Fruit fly (Drosophila melanogaster) whole organism, embryonic: ENCODE measurements around the gene dpr3.
A peak's percentile ranks its signal among the peaks of the same experiment; 100 is the strongest.

ENCODE experiments used
- Adf1 ChIP-seq: fragments of 200-800 bp; sonication (Bioruptor generic); IDR thresholded peaks from 2 replicates; pipeline ENCODE4 v1.3.6; 2022; ENCODE audit warnings: missing biosample characterization, missing genetic modification characterization
- BEAF-32 ChIP-seq: fragments of 200-800 bp; sonication (Bioruptor generic); optimal IDR thresholded peaks from 3 replicates; lab custom pipeline; 2017; ENCODE audit warnings: missing biosample characterization, missing genetic modification characterization, mild to moderate bottlenecking, moderate library complexity, missing genetic modification reagents
- CG10267 ChIP-seq: fragments of 200-800 bp; sonication (Bioruptor generic); optimal IDR thresholded peaks from 2 replicates; lab custom pipeline; 2018; ENCODE audit warnings: missing biosample characterization, mild to moderate bottlenecking, missing genetic modification characterization, moderate library complexity
- CG10321 ChIP-seq: fragments of 200-800 bp; sonication (Bioruptor generic); IDR thresholded peaks from 2 replicates; pipeline ENCODE4 v1.3.6; 2022; ENCODE audit warnings: missing biosample characterization, missing genetic modification characterization
- CG10431 ChIP-seq: fragments of 200-800 bp; sonication (Bioruptor generic); optimal IDR thresholded peaks from 3 replicates; lab custom pipeline; 2018; ENCODE audit warnings: missing biosample characterization, mild to moderate bottlenecking, missing genetic modification characterization
- CG10959 ChIP-seq: fragments of 200-800 bp; sonication (Bioruptor generic); IDR thresholded peaks from 2 replicates; pipeline ENCODE4 v1.3.6; 2022; ENCODE audit warnings: missing biosample characterization, missing genetic modification characterization
- CG12155 ChIP-seq: fragments of 200-800 bp; sonication (Bioruptor generic); optimal IDR thresholded peaks from 3 replicates; lab custom pipeline; 2016; ENCODE audit warnings: missing biosample characterization, missing genetic modification characterization
- CG12299 ChIP-seq: fragments of 200-800 bp; sonication (Bioruptor generic); optimal IDR thresholded peaks from 2 replicates; lab custom pipeline; 2018; ENCODE audit warnings: missing biosample characterization, mild to moderate bottlenecking, missing genetic modification characterization
- CG13287 ChIP-seq: fragments of 200-800 bp; sonication (Bioruptor generic); IDR thresholded peaks from 2 replicates; pipeline ENCODE4 v1.3.6; 2022; ENCODE audit warnings: missing biosample characterization, missing genetic modification characterization; ENCODE audit not compliant: partially characterized antibody
- CG15479 ChIP-seq: fragments of 200-800 bp; sonication (Bioruptor generic); optimal IDR thresholded peaks from 3 replicates; lab custom pipeline; 2019; ENCODE audit warnings: missing biosample characterization, mild to moderate bottlenecking, missing genetic modification characterization, moderate library complexity
- CG15601 ChIP-seq: fragments of 200-800 bp; sonication (Bioruptor generic); optimal IDR thresholded peaks from 3 replicates; lab custom pipeline; 2019; ENCODE audit warnings: missing biosample characterization, mild to moderate bottlenecking, missing genetic modification characterization, moderate library complexity
- CG17328 ChIP-seq: fragments of 200-800 bp; sonication (Bioruptor generic); IDR thresholded peaks from 2 replicates; pipeline ENCODE4 v1.3.6; 2022; ENCODE audit warnings: missing biosample characterization, missing genetic modification characterization
- CG17829 ChIP-seq: fragments of 200-800 bp; optimal IDR thresholded peaks from 2 replicates; lab custom pipeline; 2019; ENCODE audit warnings: missing biosample characterization, mild to moderate bottlenecking, missing genetic modification characterization, moderate library complexity
- CG2712 ChIP-seq: fragments of 200-800 bp; optimal IDR thresholded peaks from 3 replicates; lab custom pipeline; 2019; ENCODE audit warnings: missing biosample characterization, mild to moderate bottlenecking, missing genetic modification characterization, moderate library complexity
- CG31224 ChIP-seq: fragments of 200-800 bp; sonication (Bioruptor generic); IDR thresholded peaks from 2 replicates; pipeline ENCODE4 v1.3.6; 2022; ENCODE audit warnings: missing biosample characterization, missing genetic modification characterization
- CG32767 ChIP-seq: fragments of 200-800 bp; sonication (Bioruptor generic); IDR thresholded peaks from 2 replicates; pipeline ENCODE4 v1.3.6; 2022; ENCODE audit warnings: missing biosample characterization, missing genetic modification characterization
- CG7372 ChIP-seq: fragments of 200-800 bp; sonication (Bioruptor generic); IDR thresholded peaks from 2 replicates; pipeline ENCODE4 v1.3.6; 2022; ENCODE audit warnings: missing biosample characterization, missing genetic modification characterization
- CG7556 ChIP-seq: fragments of 200-800 bp; sonication (Bioruptor generic); optimal IDR thresholded peaks from 2 replicates; lab custom pipeline; 2017; ENCODE audit warnings: missing biosample characterization, mild to moderate bottlenecking, missing genetic modification characterization
- CG7786 ChIP-seq: fragments of 200-800 bp; sonication (Bioruptor generic); optimal IDR thresholded peaks from 2 replicates; lab custom pipeline; 2016; ENCODE audit warnings: missing biosample characterization, missing genetic modification characterization
- CG7928 ChIP-seq: fragments of 200-800 bp; sonication (Bioruptor generic); optimal IDR thresholded peaks from 2 replicates; lab custom pipeline; 2017; ENCODE audit warnings: missing biosample characterization, mild to moderate bottlenecking, missing genetic modification characterization
- CG9609 ChIP-seq: fragments of 200-800 bp; sonication (Bioruptor generic); optimal IDR thresholded peaks from 3 replicates; lab custom pipeline; 2016; ENCODE audit warnings: missing biosample characterization, missing genetic modification characterization
- CG9932 ChIP-seq: fragments of 200-800 bp; sonication (Bioruptor generic); IDR thresholded peaks from 2 replicates; pipeline ENCODE4 v1.3.6; 2022; ENCODE audit warnings: missing biosample characterization, missing genetic modification characterization
- Deaf1 ChIP-seq: fragments of 200-800 bp; optimal IDR thresholded peaks from 3 replicates; lab custom pipeline; 2019; ENCODE audit warnings: missing biosample characterization, mild to moderate bottlenecking, missing genetic modification characterization, moderate library complexity
- Elba2 ChIP-seq: fragments of 200-800 bp; sonication (Bioruptor generic); optimal IDR thresholded peaks from 3 replicates; lab custom pipeline; 2016; ENCODE audit warnings: missing biosample characterization, missing genetic modification characterization
- Fer1 ChIP-seq: fragments of 200-800 bp; sonication (Bioruptor generic); optimal IDR thresholded peaks from 2 replicates; lab custom pipeline; 2017; ENCODE audit warnings: missing biosample characterization, mild to moderate bottlenecking, missing genetic modification characterization
- GATAe ChIP-seq: fragments of 200-800 bp; sonication (Bioruptor generic); conservative IDR thresholded peaks from 2 replicates; pipeline ENCODE4 v1.3.6; 2022; ENCODE audit warnings: missing biosample characterization, missing genetic modification characterization
- H2.0 ChIP-seq: fragments of 200-800 bp; sonication (Bioruptor generic); IDR thresholded peaks from 2 replicates; pipeline ENCODE4 v1.3.6; 2022; ENCODE audit warnings: missing biosample characterization, missing genetic modification characterization
- Hand ChIP-seq: fragments of 200-800 bp; sonication (Bioruptor generic); optimal IDR thresholded peaks from 2 replicates; lab custom pipeline; 2017; ENCODE audit warnings: mild to moderate bottlenecking, missing biosample characterization, missing genetic modification reagents, missing genetic modification characterization
- Hsf ChIP-seq: fragments of 200-800 bp; sonication (Bioruptor generic); optimal IDR thresholded peaks from 3 replicates; lab custom pipeline; 2016; ENCODE audit warnings: missing biosample characterization, missing genetic modification characterization
- Mes4 ChIP-seq: fragments of 200-800 bp; sonication (Bioruptor generic); optimal IDR thresholded peaks from 2 replicates; lab custom pipeline; 2016; ENCODE audit warnings: missing biosample characterization, missing genetic modification characterization
- Oaz ChIP-seq: fragments of 200-800 bp; sonication (Bioruptor generic); IDR thresholded peaks from 2 replicates; pipeline ENCODE4 v1.3.6; 2022; ENCODE audit warnings: missing biosample characterization, missing genetic modification characterization
- Opbp ChIP-seq: fragments of 200-800 bp; sonication (Bioruptor generic); IDR thresholded peaks from 3 replicates; pipeline ENCODE4 v1.3.6; 2022; ENCODE audit warnings: missing biosample characterization, missing genetic modification characterization; ENCODE audit not compliant: partially characterized antibody
- Poxn ChIP-seq: fragments of 200-800 bp; sonication (Bioruptor generic); IDR thresholded peaks from 2 replicates; pipeline ENCODE4 v1.3.6; 2022; ENCODE audit warnings: missing biosample characterization, missing genetic modification characterization
- Rfx ChIP-seq: fragments of 200-800 bp; sonication (Bioruptor generic); IDR thresholded peaks from 2 replicates; pipeline ENCODE4 v1.3.6; 2022; ENCODE audit warnings: missing biosample characterization, missing genetic modification characterization
- Usf ChIP-seq: fragments of 200-800 bp; sonication (Bioruptor generic); optimal IDR thresholded peaks from 2 replicates; lab custom pipeline; 2017; ENCODE audit warnings: missing genotype, missing biosample characterization, missing genetic modification characterization
- bigmax ChIP-seq: fragments of 200-800 bp; sonication (Bioruptor generic); optimal IDR thresholded peaks from 2 replicates; lab custom pipeline; 2018; ENCODE audit warnings: missing biosample characterization, mild to moderate bottlenecking, missing genetic modification characterization
- br ChIP-seq: fragments of >200 bp; optimal IDR thresholded peaks from 2 replicates; lab custom pipeline; 2017
- esg ChIP-seq: fragments of 200-800 bp; sonication (Bioruptor generic); conservative IDR thresholded peaks from 2 replicates; pipeline ENCODE4 v1.3.6; 2022; ENCODE audit warnings: missing biosample characterization, missing genetic modification characterization
- gt ChIP-seq: fragments of 200-800 bp; sonication (Bioruptor generic); IDR thresholded peaks from 2 replicates; pipeline ENCODE4 v1.3.6; 2022; ENCODE audit warnings: missing biosample characterization, missing genetic modification characterization
- h ChIP-seq: fragments of >200 bp; optimal IDR thresholded peaks from 2 replicates; lab custom pipeline; 2017
- hkb ChIP-seq, 2 experiments: fragments of 200-800 bp in 1 of 2; fragments of >200 bp in 1 of 2; sonication (Bioruptor generic) in 1 of 2; IDR thresholded peaks in 1 of 2; optimal IDR thresholded peaks in 1 of 2; 2 replicates each; pipeline versions ENCODE4 v1.3.6 to Lab custom; 2017 to 2022; ENCODE audit warnings: missing biosample characterization in 1 of 2, missing genetic modification characterization in 1 of 2
- ken ChIP-seq: fragments of 200-800 bp; sonication (Bioruptor generic); IDR thresholded peaks from 3 replicates; pipeline ENCODE4 v1.3.6; 2022; ENCODE audit warnings: missing biosample characterization, missing genetic modification characterization
- nerfin-2 ChIP-seq: fragments of 200-800 bp; sonication (Bioruptor generic); IDR thresholded peaks from 2 replicates; pipeline ENCODE4 v1.3.6; 2022; ENCODE audit warnings: missing biosample characterization, missing genetic modification characterization; ENCODE audit not compliant: partially characterized antibody
- pnt ChIP-seq: fragments of 200-800 bp; sonication (Bioruptor generic); optimal IDR thresholded peaks from 3 replicates; lab custom pipeline; 2016; ENCODE audit warnings: missing biosample characterization, missing genetic modification characterization
- ro ChIP-seq: fragments of 200-800 bp; sonication (Bioruptor generic); IDR thresholded peaks from 2 replicates; pipeline ENCODE4 v1.3.6; 2022; ENCODE audit warnings: missing biosample characterization, missing genetic modification characterization
- sc ChIP-seq, 3 experiments: fragments of >200 bp in 2 of 3; fragments of 200-800 bp in 1 of 3; sonication (Bioruptor generic) in 1 of 3; optimal IDR thresholded peaks; 2 replicates in 2 of 3; 3 replicates in 1 of 3; lab custom pipeline; 2017; ENCODE audit warnings: mild to moderate bottlenecking in 1 of 3, missing biosample characterization in 1 of 3, missing genetic modification characterization in 1 of 3, missing genetic modification reagents in 1 of 3
- sob ChIP-seq: fragments of 200-800 bp; sonication (Bioruptor generic); IDR thresholded peaks from 2 replicates; pipeline ENCODE4 v1.3.6; 2022; ENCODE audit warnings: missing biosample characterization, missing genetic modification characterization
- usp ChIP-seq: fragments of >200 bp; optimal IDR thresholded peaks from 2 replicates; lab custom pipeline; 2017; ENCODE audit warnings: missing biosample characterization, missing genetic modification characterization
- zfh1 ChIP-seq: fragments of 200-800 bp; sonication (Bioruptor generic); IDR thresholded peaks from 3 replicates; pipeline ENCODE4 v1.3.6; 2022; ENCODE audit warnings: missing biosample characterization, missing genetic modification characterization

The dpr3 gene

DNA sequence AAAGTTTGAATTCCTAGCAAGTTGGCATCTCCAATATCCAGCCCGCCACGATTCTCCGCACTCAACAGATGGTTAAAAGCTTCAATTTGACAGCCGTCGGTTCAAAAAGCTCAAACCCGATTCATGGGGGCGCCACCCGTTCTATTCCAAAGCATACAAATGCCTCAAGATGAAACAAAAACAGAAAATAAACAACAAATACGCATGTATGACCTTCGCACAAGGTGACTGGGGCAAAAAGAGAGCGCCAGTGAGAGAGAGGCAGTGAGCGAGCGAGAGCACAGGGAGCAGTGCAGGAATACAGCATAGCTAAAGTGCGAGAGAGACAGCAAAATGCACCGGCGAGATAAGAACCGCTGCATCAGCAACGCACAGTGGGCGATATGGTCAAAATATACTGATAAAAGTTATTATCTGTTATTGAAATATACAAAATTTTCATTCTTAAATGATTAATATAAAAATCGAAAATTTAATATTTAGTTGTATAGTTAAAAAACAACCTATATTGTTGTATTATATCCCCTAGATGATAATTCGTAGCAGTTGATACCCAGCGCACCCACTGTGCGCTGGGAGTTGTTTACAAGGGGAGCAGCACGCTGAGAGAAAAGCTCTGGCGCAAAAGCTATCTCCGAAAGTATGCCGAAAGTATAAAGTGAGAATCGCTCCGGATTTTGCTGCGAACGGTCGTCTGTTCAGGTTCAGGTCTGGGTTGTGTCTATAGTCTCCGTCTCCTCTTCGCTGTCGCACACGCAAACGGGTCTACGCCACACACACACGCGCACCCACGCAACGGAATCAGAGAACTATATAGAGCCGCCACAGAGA lies 20.7 kb upstream of the dpr3 start, which contains the start of gene Glyp (continued):
- peak; percentile 68 for TF ChIP-seq CG15479 (GFP tag; lab: Kevin White, UChicago)
- no peak for TF ChIP-seq hkb (optimal IDR thresholded peaks at IDR 0.05; lab: Kevin White, UChicago)
- TF ChIP-seq hkb (GFP tag; IDR thresholded peaks at IDR 0.05; lab: Robert Waterston, UW): peak; percentile 97
- peak; percentile 91 for TF ChIP-seq CG10431 (GFP tag; lab: Kevin White, UChicago)
- TF ChIP-seq Mes4 (GFP tag; lab: Kevin White, UChicago): peak; percentile 56
- TF ChIP-seq CG7928 (GFP tag; lab: Kevin White, UChicago): peak; percentile 80
- TF ChIP-seq Rfx: peak; percentile 97
- TF ChIP-seq h (lab: Kevin White, UChicago): no peak
- peak; percentile 68 for TF ChIP-seq CG13287 (GFP tag; lab: Robert Waterston, UW)
- peak; percentile 78 for TF ChIP-seq gt
- TF ChIP-seq Poxn (GFP tag; lab: Robert Waterston, UW): peak; percentile 80
- TF ChIP-seq CG7786 (GFP tag; lab: Kevin White, UChicago): peak; percentile 63
- peak; percentile 97 for TF ChIP-seq sob (GFP tag; lab: Robert Waterston, UW)
- TF ChIP-seq CG32767: peak; percentile 96
- TF ChIP-seq CG10321 (GFP tag; lab: Robert Waterston, UW): peak; percentile 84
- TF ChIP-seq Hand (GFP tag; lab: Kevin White, UChicago): peak; percentile 98
- peak; percentile 42 for TF ChIP-seq pnt (GFP tag; lab: Kevin White, UChicago)
- TF ChIP-seq sc (optimal IDR thresholded peaks at IDR 0.05; lab: Kevin White, UChicago): no peak
- TF ChIP-seq sc (GFP tag; optimal IDR thresholded peaks at IDR 0.05; lab: Kevin White, UChicago): peak; percentile 96
- peak; percentile 96 for TF ChIP-seq CG15601
- TF ChIP-seq H2.0: peak; percentile 92
- peak; percentile 59; the same call in 1 of the 2 replicates for TF ChIP-seq CG10959
- TF ChIP-seq CG12155 (GFP tag; lab: Kevin White, UChicago): peak; percentile 96
- no peak for TF ChIP-seq Opbp (GFP tag; lab: Robert Waterston, UW)
- peak; percentile 81 for TF ChIP-seq ro (GFP tag; lab: Robert Waterston, UW)
- TF ChIP-seq nerfin-2 (GFP tag; lab: Robert Waterston, UW): no peak
- peak; percentile 94 for TF ChIP-seq CG17328 (GFP tag; lab: Robert Waterston, UW)
- peak; percentile 99 for TF ChIP-seq Fer1 (GFP tag; lab: Kevin White, UChicago)
- TF ChIP-seq CG10267: peak; percentile 92
- no peak for TF ChIP-seq bigmax (GFP tag; lab: Kevin White, UChicago)
- peak; percentile 13 for TF ChIP-seq BEAF-32
- TF ChIP-seq Deaf1: peak; percentile 87
- peak; percentile 53 for TF ChIP-seq Elba2 (GFP tag; lab: Kevin White, UChicago)
- TF ChIP-seq ken (GFP tag; lab: Robert Waterston, UW): peak; percentile 88
- peak; percentile 93 for TF ChIP-seq GATAe
- TF ChIP-seq zfh1 (GFP tag; lab: Robert Waterston, UW): peak; percentile 91
- TF ChIP-seq usp (GFP tag; lab: Kevin White, UChicago): no peak
- peak; percentile 96 for TF ChIP-seq CG9932 (GFP tag; lab: Robert Waterston, UW)
- no peak for TF ChIP-seq br (lab: Kevin White, UChicago)
- TF ChIP-seq CG7372 (GFP tag; lab: Robert Waterston, UW): peak; percentile 93
- peak; percentile 93 for TF ChIP-seq Usf (GFP tag; lab: Kevin White, UChicago)
- peak; percentile 98 for TF ChIP-seq CG2712
- TF ChIP-seq Hsf: peak; percentile 91
- TF ChIP-seq CG17829 (tag; lab: Kevin White, UChicago): peak; percentile 98
- TF ChIP-seq Oaz (GFP tag; lab: Robert Waterston, UW): peak; percentile 89
- TF ChIP-seq CG7556 (GFP tag; lab: Kevin White, UChicago): peak; percentile 99
- peak; percentile 83 for TF ChIP-seq Adf1 (GFP tag; lab: Robert Waterston, UW)
- peak; percentile 94 for TF ChIP-seq esg (GFP tag; lab: Robert Waterston, UW)
- peak; percentile 96 for TF ChIP-seq CG12299 (tag; lab: Kevin White, UChicago)
- TF ChIP-seq CG9609: peak; percentile 38
- peak; percentile 91 for TF ChIP-seq CG31224 (GFP tag; lab: Robert Waterston, UW)
